Worm (Caenorhabditis elegans) whole organism, L4/young adult: ENCODE results near the gene jtr-1.

Experiments
- W03F9.2 ChIP-seq: fragments of 150-350 bp; optimal IDR thresholded peaks from 2 replicates; lab custom pipeline; 2014; ENCODE audit warnings: missing biosample characterization, missing genetic modification characterization
- dao-5 ChIP-seq: sonication (generic microtip); optimal IDR thresholded peaks from 2 replicates; lab custom pipeline; 2016; ENCODE audit warnings: missing genotype, missing genetic modification characterization, moderate library complexity, missing compliant biosample characterization
- him-1 ChIP-seq: sonication (generic microtip); optimal IDR thresholded peaks from 2 replicates; lab custom pipeline; 2016; ENCODE audit warnings: missing genotype, missing genetic modification reagents, missing genetic modification characterization, missing compliant biosample characterization

jtr-1 gene

ce11 chrIV:1420603-1421002 is at the start of gene jtr-1:
Gene jtr-1 (plus strand): TSS chrIV:1420929.
- TF ChIP-seq W03F9.2 (no peak), dao-5 (no peak)

ce11 chrIV:1371300-1371699 is 49.4 kb upstream of the jtr-1 start:
- no peak for TF ChIP-seq him-1 (tag; lab: Kevin White, UChicago)
- no peak for TF ChIP-seq W03F9.2
- no peak for TF ChIP-seq dao-5

DNA sequence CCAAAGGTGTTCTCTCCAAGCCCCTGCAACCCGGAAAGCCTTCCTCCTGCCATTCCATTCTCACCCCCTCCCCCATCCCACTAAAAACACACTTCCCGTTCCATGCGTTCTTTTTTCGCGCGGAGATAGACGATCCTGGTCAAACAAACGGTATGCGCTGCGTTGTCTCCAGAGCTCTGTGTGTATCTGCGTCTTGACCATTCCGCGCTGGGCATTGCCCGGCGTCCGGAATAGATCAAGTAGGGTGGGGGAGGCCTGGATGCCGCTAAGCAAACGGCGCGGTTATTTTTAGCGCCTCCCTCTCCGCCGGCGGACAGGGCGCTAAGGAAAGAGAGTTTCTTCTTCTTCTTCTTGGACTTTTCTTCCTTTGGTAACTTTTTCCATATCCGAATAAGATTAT is 45.4 kb upstream of the jtr-1 start:
- TF ChIP-seq W03F9.2 (no peak), dao-5 (no peak), him-1 (tag; lab: Kevin White, UChicago) (no peak)

- TF ChIP-seq W03F9.2 (no peak), dao-5 (no peak), him-1 (tag; lab: Kevin White, UChicago) (no peak)
Measured at ce11 chrIV:1377699-1378098, 43.0 kb upstream of the jtr-1 start.

- TF ChIP-seq him-1 (tag; lab: Kevin White, UChicago) = no peak
- TF ChIP-seq dao-5 = no peak
- no peak for TF ChIP-seq W03F9.2
Measured at ce11 chrIV:1378954-1379353, 41.8 kb upstream of the jtr-1 start.

- TF ChIP-seq dao-5 = no peak
- TF ChIP-seq W03F9.2 = no peak
- no peak for TF ChIP-seq him-1 (tag; lab: Kevin White, UChicago)
Measured at ce11 chrIV:1380350-1380749, 40.4 kb upstream of the jtr-1 start.

DNA sequence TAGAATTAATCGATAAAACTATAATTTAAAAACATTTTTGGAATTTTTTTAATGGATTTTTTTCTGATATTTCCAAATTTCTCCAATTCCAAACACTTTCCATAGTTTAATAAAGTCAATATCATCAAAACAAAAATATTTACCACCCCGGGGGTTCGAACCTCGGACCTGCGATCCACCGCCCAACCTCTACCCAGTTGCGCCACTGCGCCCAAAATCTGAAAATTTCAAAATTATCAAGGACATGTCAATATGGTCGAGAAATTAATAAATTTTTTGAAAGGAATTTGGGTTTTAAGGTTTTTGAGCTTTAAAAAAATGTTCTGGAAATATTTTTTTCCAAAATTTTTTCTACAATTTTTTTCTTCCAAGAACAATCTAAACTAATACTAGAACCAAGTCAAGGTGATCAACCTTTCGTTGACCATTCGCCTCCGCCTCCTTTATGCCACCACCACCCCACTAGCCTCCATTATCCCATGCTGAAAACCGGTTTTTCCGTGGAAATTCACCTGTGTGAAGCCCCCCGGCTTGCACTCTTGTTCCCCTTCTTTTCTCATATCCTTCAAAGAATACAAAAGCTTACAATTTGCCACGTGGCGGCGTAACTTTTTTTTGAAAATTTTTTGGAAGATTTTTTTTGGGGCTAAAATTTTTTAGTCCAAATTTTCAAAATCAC is 39.0 kb upstream of the jtr-1 start:
- TF ChIP-seq W03F9.2 = no peak
- no peak for TF ChIP-seq him-1 (tag; lab: Kevin White, UChicago)
- no peak for TF ChIP-seq dao-5

- no peak for TF ChIP-seq W03F9.2
- TF ChIP-seq him-1 (tag; lab: Kevin White, UChicago) = no peak
- TF ChIP-seq dao-5 = no peak
Measured at ce11 chrIV:1385500-1385899, 35.2 kb upstream of the jtr-1 start.

DNA sequence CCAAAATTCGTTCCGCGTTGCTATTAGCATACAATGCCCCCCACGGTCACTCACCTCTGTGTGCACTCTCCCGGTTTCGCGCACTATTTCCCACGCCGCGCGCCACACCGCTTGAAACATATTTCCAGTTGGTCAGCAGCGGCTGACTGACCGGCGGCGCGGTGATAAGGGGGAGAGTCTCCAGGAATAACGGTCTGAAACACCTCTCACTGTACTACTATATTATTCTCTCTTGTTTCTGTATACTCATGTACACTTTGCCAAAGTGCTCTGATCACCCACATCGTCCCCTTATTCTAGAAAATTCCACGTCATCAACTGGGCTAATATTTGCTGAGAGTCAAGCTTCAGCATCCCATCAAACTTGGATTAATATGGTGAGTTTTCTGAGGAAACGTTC is 34.8 kb upstream of the jtr-1 start, which contains the start of gene nhr-41:
nhr-41 (plus strand) TSS at position 301 of the 400 bp plus-strand sequence.
- no peak for TF ChIP-seq dao-5
- TF ChIP-seq W03F9.2 = no peak
- TF ChIP-seq him-1 (tag; lab: Kevin White, UChicago) = no peak

DNA sequence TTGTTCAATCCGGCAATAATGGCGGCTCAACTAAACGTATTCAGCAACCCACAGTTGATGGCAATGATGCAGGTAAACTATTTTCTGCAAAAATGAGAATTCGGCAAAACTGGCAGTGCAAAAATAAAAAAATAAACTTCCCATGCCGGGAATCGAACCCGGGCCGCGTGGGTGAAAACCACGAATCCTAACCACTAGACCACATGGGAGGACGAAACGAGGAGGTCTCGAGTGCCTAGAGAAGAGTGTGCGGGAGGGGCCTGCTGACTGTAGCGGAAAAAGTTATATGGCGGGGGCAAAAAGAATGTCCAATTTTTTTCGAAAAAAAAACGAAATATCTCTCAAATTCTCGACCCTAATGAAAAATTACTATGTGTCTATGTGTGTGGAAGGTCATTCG is 32.6 kb upstream of the jtr-1 start:
- TF ChIP-seq him-1 (tag; lab: Kevin White, UChicago) = no peak
- peak; percentile 0 for TF ChIP-seq dao-5

DNA sequence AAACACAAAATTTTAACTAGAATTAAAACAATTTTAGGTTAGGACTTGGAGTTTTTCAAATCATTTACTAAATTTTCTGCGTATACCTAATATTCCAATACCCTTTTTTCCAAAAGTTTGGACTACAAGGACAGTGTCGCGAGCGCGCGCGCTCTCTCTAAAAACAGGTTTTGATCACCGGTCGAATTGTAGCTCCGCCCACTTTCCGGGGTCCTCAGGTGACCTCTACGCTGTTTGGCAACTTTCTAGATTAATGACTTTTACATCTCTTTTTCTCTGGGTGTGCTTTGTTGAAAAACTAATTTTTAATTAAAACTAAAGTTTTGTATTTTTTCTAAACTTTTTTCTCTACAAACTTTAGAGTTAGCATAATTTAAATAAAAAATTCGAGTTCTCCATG is 31.7 kb upstream of the jtr-1 start:
- TF ChIP-seq W03F9.2 (no peak), him-1 (tag; lab: Kevin White, UChicago) (no peak), dao-5 (no peak)

ce11 chrIV:1389599-1389998 is 31.1 kb upstream of the jtr-1 start:
- TF ChIP-seq him-1 (tag; lab: Kevin White, UChicago) (no peak), W03F9.2 (no peak), dao-5 (no peak)

DNA sequence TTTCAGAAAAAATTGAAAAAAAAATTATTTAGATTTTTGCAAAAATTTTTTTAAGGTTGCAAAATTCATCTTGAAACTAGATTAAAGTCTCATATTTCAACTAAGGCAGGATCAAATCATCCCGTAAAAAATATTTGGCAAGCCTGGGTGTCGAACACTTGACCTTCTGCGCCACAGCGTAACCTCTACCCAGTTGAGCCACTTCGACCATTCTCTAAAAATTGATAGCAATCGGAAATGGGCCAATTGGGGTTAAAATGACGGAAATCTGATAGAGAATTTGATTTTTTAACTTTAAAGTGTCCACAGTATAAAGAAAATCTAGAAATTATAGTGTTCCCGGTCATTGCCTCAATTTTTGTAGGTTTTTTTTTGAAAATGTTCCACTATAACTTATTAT is 30.6 kb upstream of the jtr-1 start:
- TF ChIP-seq dao-5 (no peak), W03F9.2 (no peak), him-1 (tag; lab: Kevin White, UChicago) (no peak)

- TF ChIP-seq dao-5 = no peak
- TF ChIP-seq W03F9.2 = no peak
- TF ChIP-seq him-1 (tag; lab: Kevin White, UChicago) = no peak
Measured at ce11 chrIV:1391446-1391845, 29.3 kb upstream of the jtr-1 start.

DNA sequence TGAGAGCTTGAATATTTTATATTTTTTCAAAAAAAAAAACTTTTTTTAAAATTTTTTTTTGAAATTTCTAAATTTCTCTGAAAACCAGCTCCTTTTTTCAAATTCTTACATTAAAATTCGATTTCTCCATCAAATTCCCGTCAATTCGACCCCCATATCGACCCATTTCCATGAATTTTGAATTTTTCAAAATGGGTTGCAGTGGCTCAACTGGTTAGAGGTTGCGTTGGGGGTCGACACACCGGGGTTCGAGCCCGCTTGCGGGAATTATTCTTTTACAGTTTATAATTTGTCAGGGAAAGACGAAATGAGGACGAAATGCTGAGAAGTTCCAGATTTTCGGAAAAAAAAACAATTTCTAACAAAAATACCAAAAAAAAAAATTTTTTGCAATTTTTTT is 26.7 kb upstream of the jtr-1 start:
- no peak for TF ChIP-seq dao-5
- no peak for TF ChIP-seq W03F9.2
- TF ChIP-seq him-1 (tag; lab: Kevin White, UChicago) = no peak

DNA sequence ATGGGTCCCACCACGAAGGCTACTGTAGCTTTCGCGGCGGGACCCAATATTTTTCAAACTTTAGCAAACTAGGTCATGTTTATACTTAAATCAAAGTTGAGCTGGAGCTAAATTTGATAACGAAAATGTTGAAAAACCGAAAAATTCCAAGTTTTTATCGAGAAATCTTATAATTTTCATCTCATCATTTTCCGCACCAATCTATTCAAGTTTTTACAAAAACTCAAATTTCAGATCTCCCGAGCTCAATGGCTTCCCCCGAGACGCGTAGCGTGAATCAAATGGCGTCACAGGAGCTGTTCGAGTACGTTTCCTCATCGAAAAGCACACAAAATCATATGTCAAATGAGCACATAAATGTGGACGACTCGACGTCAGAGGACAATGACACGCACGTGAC is 22.8 kb upstream of the jtr-1 start:
- TF ChIP-seq him-1 (tag; lab: Kevin White, UChicago) = no peak
